Fruit fly (Drosophila melanogaster) whole organism, prepupa: ENCODE measurements around the gene Rlip.

Experiments used
- Blimp-1 ChIP-seq: fragments of 200-800 bp; sonication (Bioruptor generic); optimal IDR thresholded peaks from 3 replicates; lab custom pipeline; 2017; ENCODE audit warnings: missing biosample characterization, missing genetic modification characterization, mild to moderate bottlenecking, moderate library complexity, missing genetic modification reagents
- CG10631 ChIP-seq: fragments of 200-800 bp; sonication (Bioruptor generic); optimal IDR thresholded peaks from 2 replicates; lab custom pipeline; 2016; ENCODE audit warnings: missing biosample characterization, missing genetic modification characterization
- CG11294 ChIP-seq: fragments of 200-800 bp; sonication (Bioruptor generic); IDR thresholded peaks from 2 replicates; pipeline ENCODE4 v1.3.6; 2022; ENCODE audit warnings: missing biosample characterization, missing genetic modification characterization
- CG11762 ChIP-seq: fragments of 200-800 bp; sonication (Bioruptor generic); optimal IDR thresholded peaks from 3 replicates; lab custom pipeline; 2016; ENCODE audit warnings: missing biosample characterization, missing genetic modification characterization; ENCODE audit not compliant: insufficient read depth
- CG15336 ChIP-seq: fragments of 200-800 bp; sonication (Bioruptor generic); IDR thresholded peaks from 2 replicates; pipeline ENCODE4 v1.3.6; 2022; ENCODE audit warnings: missing biosample characterization, missing genetic modification characterization
- CG1621 ChIP-seq: fragments of 200-800 bp; sonication (Bioruptor generic); optimal IDR thresholded peaks from 3 replicates; lab custom pipeline; 2018; ENCODE audit warnings: missing biosample characterization, mild to moderate bottlenecking, missing genetic modification characterization
- CG16779 ChIP-seq: fragments of 200-800 bp; sonication (Bioruptor generic); optimal IDR thresholded peaks from 3 replicates; lab custom pipeline; 2017; ENCODE audit warnings: missing biosample characterization, mild to moderate bottlenecking, missing genetic modification characterization
- CG3032 ChIP-seq: fragments of 200-800 bp; optimal IDR thresholded peaks from 2 replicates; lab custom pipeline; 2019; ENCODE audit warnings: missing biosample characterization, mild to moderate bottlenecking, missing genetic modification characterization, moderate library complexity
- CG31627 ChIP-seq: fragments of 200-800 bp; sonication (Bioruptor generic); optimal IDR thresholded peaks from 3 replicates; lab custom pipeline; 2016; ENCODE audit warnings: missing biosample characterization, missing genetic modification characterization
- CG34406 ChIP-seq: fragments of 200-800 bp; sonication (Bioruptor generic); optimal IDR thresholded peaks from 3 replicates; lab custom pipeline; 2016; ENCODE audit warnings: missing biosample characterization, missing genetic modification characterization
- CG3919 ChIP-seq: fragments of 200-800 bp; sonication (Bioruptor generic); optimal IDR thresholded peaks from 3 replicates; lab custom pipeline; 2016; ENCODE audit warnings: missing biosample characterization, missing genetic modification characterization
- CG6163 ChIP-seq: fragments of 200-800 bp; sonication (Bioruptor generic); IDR thresholded peaks from 3 replicates; pipeline ENCODE4 v1.3.6; 2022; ENCODE audit warnings: missing biosample characterization, missing genetic modification characterization
- CG6276 ChIP-seq: fragments of 200-800 bp; sonication (Bioruptor generic); optimal IDR thresholded peaks from 2 replicates; lab custom pipeline; 2017; ENCODE audit warnings: missing biosample characterization, mild to moderate bottlenecking, missing genetic modification characterization
- CG6808 ChIP-seq: fragments of 200-800 bp; sonication (Bioruptor generic); optimal IDR thresholded peaks from 3 replicates; lab custom pipeline; 2017; ENCODE audit warnings: missing biosample characterization, missing genetic modification characterization, mild to moderate bottlenecking, moderate library complexity, missing genetic modification reagents
- CG6854 ChIP-seq: fragments of 200-800 bp; sonication (Bioruptor generic); optimal IDR thresholded peaks from 2 replicates; lab custom pipeline; 2017; ENCODE audit warnings: missing biosample characterization, mild to moderate bottlenecking, missing genetic modification characterization
- CG7368 ChIP-seq: fragments of 200-800 bp; sonication (Bioruptor generic); optimal IDR thresholded peaks from 3 replicates; lab custom pipeline; 2016; ENCODE audit warnings: missing biosample characterization, missing genetic modification characterization
- CG8119 ChIP-seq: fragments of 200-800 bp; sonication (Bioruptor generic); IDR thresholded peaks from 3 replicates; pipeline ENCODE4 v1.3.6; 2022; ENCODE audit warnings: missing biosample characterization, missing genetic modification characterization
- CG8319 ChIP-seq: fragments of 200-800 bp; sonication (Bioruptor generic); optimal IDR thresholded peaks from 3 replicates; lab custom pipeline; 2016; ENCODE audit warnings: missing biosample characterization, missing genetic modification characterization
- CG8632 ChIP-seq: fragments of 200-800 bp; sonication (Bioruptor generic); optimal IDR thresholded peaks from 3 replicates; lab custom pipeline; 2016; ENCODE audit warnings: missing biosample characterization, missing genetic modification characterization
- CG9139 ChIP-seq: fragments of 200-800 bp; sonication (Bioruptor generic); optimal IDR thresholded peaks from 3 replicates; lab custom pipeline; 2017; ENCODE audit warnings: missing biosample characterization, mild to moderate bottlenecking, missing genetic modification characterization
- Eip75B ChIP-seq: fragments of 200-800 bp; sonication (Bioruptor generic); optimal IDR thresholded peaks from 3 replicates; lab custom pipeline; 2016; ENCODE audit warnings: missing biosample characterization, missing genetic modification characterization
- Eip78C ChIP-seq: fragments of 200-800 bp; sonication (Bioruptor generic); peaks from one replicate; lab custom pipeline; 2016; ENCODE audit warnings: missing biosample characterization, missing genetic modification characterization
- Ets96B ChIP-seq: fragments of 200-800 bp; optimal IDR thresholded peaks from 2 replicates; lab custom pipeline; 2019; ENCODE audit warnings: missing biosample characterization, mild to moderate bottlenecking, missing genetic modification characterization, moderate library complexity
- Gug ChIP-seq: fragments of 200-800 bp; sonication (Bioruptor generic); IDR thresholded peaks from 2 replicates; pipeline ENCODE4 v1.3.6; 2022; ENCODE audit warnings: missing biosample characterization, missing genetic modification characterization
- Hr38 ChIP-seq: sonication (Bioruptor generic); optimal IDR thresholded peaks from 2 replicates; lab custom pipeline; 2016; ENCODE audit warnings: missing biosample characterization, missing genetic modification characterization
- Hr4 ChIP-seq: fragments of 200-800 bp; sonication (Bioruptor generic); optimal IDR thresholded peaks from 3 replicates; lab custom pipeline; 2016; ENCODE audit warnings: missing biosample characterization, missing genetic modification characterization
- Met ChIP-seq: fragments of 200-800 bp; sonication (Bioruptor generic); optimal IDR thresholded peaks from 3 replicates; lab custom pipeline; 2016; ENCODE audit warnings: missing biosample characterization, missing genetic modification characterization
- OdsH ChIP-seq: fragments of 200-800 bp; sonication (Bioruptor generic); optimal IDR thresholded peaks from 3 replicates; lab custom pipeline; 2016; ENCODE audit warnings: missing biosample characterization, missing genetic modification characterization
- Sox14 ChIP-seq: fragments of 200-800 bp; sonication (Bioruptor generic); optimal IDR thresholded peaks from 3 replicates; lab custom pipeline; 2016; ENCODE audit warnings: missing biosample characterization, missing genetic modification characterization
- achi ChIP-seq: fragments of 200-800 bp; sonication (Bioruptor generic); optimal IDR thresholded peaks from 3 replicates; lab custom pipeline; 2016; ENCODE audit warnings: missing biosample characterization, missing genetic modification characterization
- cyc ChIP-seq: fragments of 200-800 bp; sonication (Bioruptor generic); optimal IDR thresholded peaks from 3 replicates; lab custom pipeline; 2016; ENCODE audit warnings: missing biosample characterization, missing genetic modification characterization
- dsx ChIP-seq: fragments of 200-800 bp; optimal IDR thresholded peaks from 3 replicates; lab custom pipeline; 2019; ENCODE audit warnings: missing biosample characterization, mild to moderate bottlenecking, missing genetic modification characterization, moderate library complexity; ENCODE audit not compliant: poor library complexity, severe bottlenecking
- eg ChIP-seq: fragments of 200-800 bp; sonication (Bioruptor generic); IDR thresholded peaks from 3 replicates; pipeline ENCODE4 v1.3.6; 2022; ENCODE audit warnings: missing biosample characterization, missing genetic modification characterization
- esn ChIP-seq: fragments of 200-800 bp; sonication (Bioruptor generic); optimal IDR thresholded peaks from 2 replicates; lab custom pipeline; 2016; ENCODE audit warnings: missing biosample characterization, mild to moderate bottlenecking, missing genetic modification characterization, moderate library complexity
- fkh ChIP-seq: fragments of 200-800 bp; sonication (Bioruptor generic); optimal IDR thresholded peaks from 3 replicates; lab custom pipeline; 2017; ENCODE audit warnings: missing biosample characterization, mild to moderate bottlenecking, missing genetic modification characterization, moderate library complexity
- lz ChIP-seq: fragments of 200-800 bp; sonication (Bioruptor generic); optimal IDR thresholded peaks from 3 replicates; lab custom pipeline; 2016; ENCODE audit warnings: missing biosample characterization, missing genetic modification characterization
- ss ChIP-seq, 2 experiments: fragments of 200-800 bp; sonication (Bioruptor generic); optimal IDR thresholded peaks; 2 replicates in 1 of 2; 3 replicates in 1 of 2; lab custom pipeline; 2017 to 2018; ENCODE audit warnings: mild to moderate bottlenecking in 2 of 2, missing biosample characterization in 2 of 2, missing genetic modification characterization in 2 of 2, moderate library complexity in 1 of 2
- svp ChIP-seq: fragments of 200-800 bp; sonication (Bioruptor generic); peaks from one replicate; lab custom pipeline; 2016; ENCODE audit warnings: missing biosample characterization, missing genetic modification characterization
- topi ChIP-seq: fragments of 200-800 bp; sonication (Bioruptor generic); optimal IDR thresholded peaks from 3 replicates; lab custom pipeline; 2016; ENCODE audit warnings: missing biosample characterization, missing genetic modification characterization
- vri ChIP-seq: fragments of 200-800 bp; sonication (Bioruptor generic); optimal IDR thresholded peaks from 3 replicates; lab custom pipeline; 2016; ENCODE audit warnings: missing biosample characterization, mild to moderate bottlenecking, missing genetic modification characterization

Gene Rlip

dm6 chr3R:21065010-21065695 lies 47.7 kb downstream of the Rlip start, which contains the start of gene AnxB9:
TSS of gene AnxB9 (plus strand) at chr3R:21065241.
- TF ChIP-seq lz (GFP tag; lab: Kevin White, UChicago) = peak; percentile 0
- peak; percentile 27 for TF ChIP-seq topi (GFP tag; lab: Kevin White, UChicago)
- TF ChIP-seq esn (GFP tag; lab: Kevin White, UChicago) = peak; percentile 60
- peak; percentile 83 for TF ChIP-seq fkh (GFP tag; lab: Kevin White, UChicago)
- peak; percentile 10 for TF ChIP-seq CG6808
- peak; percentile 65 for TF ChIP-seq CG16779 (tag; lab: Kevin White, UChicago)
- peak; percentile 24 to 58 for TF ChIP-seq ss (GFP tag; optimal IDR thresholded peaks at IDR 0.05; lab: Kevin White, UChicago)
- TF ChIP-seq eg = peak; percentile 57; the same call in 2 of the 3 replicates
- no peak for TF ChIP-seq CG34406 (GFP tag; lab: Kevin White, UChicago)
- peak; percentile 84 for TF ChIP-seq Eip78C
- TF ChIP-seq Eip75B (GFP tag; lab: Kevin White, UChicago) = peak; percentile 22
- TF ChIP-seq vri (GFP tag; lab: Kevin White, UChicago) = peak; percentile 80
- peak; percentile 42 for TF ChIP-seq CG3919 (GFP tag; lab: Kevin White, UChicago)
- TF ChIP-seq Met = peak; percentile 34
- no peak for TF ChIP-seq CG11762 (GFP tag; lab: Kevin White, UChicago)
- TF ChIP-seq CG8632 (GFP tag; lab: Kevin White, UChicago) = peak; percentile 10
- TF ChIP-seq CG7368 (GFP tag; lab: Kevin White, UChicago) = peak; percentile 6
- peak; percentile 44; the same call in 2 of the 3 replicates for TF ChIP-seq CG6163 (GFP tag; lab: Robert Waterston, UW)
- TF ChIP-seq dsx = peak; percentile 58
- TF ChIP-seq Gug = no peak
- peak; percentile 33 for TF ChIP-seq CG6276 (GFP tag; lab: Kevin White, UChicago)
- peak; percentile 29; the same call in 1 of the 3 replicates for TF ChIP-seq CG8119
- peak; percentile 46 for TF ChIP-seq svp
- TF ChIP-seq CG10631 (GFP tag; lab: Kevin White, UChicago) = no peak
- peak; percentile 49; the same call in 1 of the 2 replicates for TF ChIP-seq CG15336
- TF ChIP-seq CG9139 (GFP tag; lab: Kevin White, UChicago) = peak; percentile 61
- TF ChIP-seq Blimp-1 (GFP tag; lab: Kevin White, UChicago) = no peak
- peak; percentile 41 for TF ChIP-seq CG3032 (tag; lab: Kevin White, UChicago)
- TF ChIP-seq OdsH (GFP tag; lab: Kevin White, UChicago) = peak; percentile 3
- TF ChIP-seq achi (GFP tag; lab: Kevin White, UChicago) = peak; percentile 36
- TF ChIP-seq CG6854 = peak; percentile 80
- peak; percentile 14 for TF ChIP-seq Ets96B (tag; lab: Kevin White, UChicago)
- TF ChIP-seq CG1621 (tag; lab: Kevin White, UChicago) = no peak
- TF ChIP-seq Sox14 = peak; percentile 17
- no peak for TF ChIP-seq CG31627 (GFP tag; lab: Kevin White, UChicago)

dm6 chr3R:21065696-21066080 lies 48.2 kb downstream of the Rlip start:
- peak; percentile 55; the same call in 1 of the 3 replicates for TF ChIP-seq eg
- peak; percentile 2 for TF ChIP-seq CG6276 (GFP tag; lab: Kevin White, UChicago)
- TF ChIP-seq Blimp-1 (GFP tag; lab: Kevin White, UChicago) = no peak
- peak; percentile 39 for TF ChIP-seq Eip78C
- no peak for TF ChIP-seq CG3032 (tag; lab: Kevin White, UChicago)
- TF ChIP-seq CG11294 (GFP tag; lab: Robert Waterston, UW) = no peak
- peak; percentile 50 for TF ChIP-seq CG8319 (GFP tag; lab: Kevin White, UChicago)
- no peak for TF ChIP-seq cyc (GFP tag; lab: Kevin White, UChicago)
- peak; percentile 14 for TF ChIP-seq Hr4
- no peak for TF ChIP-seq Hr38 (GFP tag; lab: Kevin White, UChicago)
